Fruit fly (Drosophila melanogaster) whole organism, pupa: ENCODE measurements around the gene scrib.

ENCODE experiments used
- CG12605 ChIP-seq: fragments of 200-800 bp; sonication (Bioruptor generic); IDR thresholded peaks from 2 replicates; pipeline ENCODE4 v1.3.6; 2022; ENCODE audit warnings: missing biosample characterization, missing genetic modification characterization
- CG17806 ChIP-seq: fragments of 200-800 bp; sonication (Bioruptor generic); optimal IDR thresholded peaks from 2 replicates; lab custom pipeline; 2018; ENCODE audit warnings: missing biosample characterization, mild to moderate bottlenecking, missing genetic modification characterization, moderate library complexity
- CG32121 ChIP-seq: fragments of 200-800 bp; sonication (Bioruptor generic); IDR thresholded peaks from 2 replicates; pipeline ENCODE4 v1.3.6; 2022; ENCODE audit warnings: missing biosample characterization, missing genetic modification characterization
- CG34367 ChIP-seq: fragments of 200-800 bp; sonication (Bioruptor generic); optimal IDR thresholded peaks from 2 replicates; lab custom pipeline; 2018; ENCODE audit warnings: missing biosample characterization, mild to moderate bottlenecking, missing genetic modification characterization
- CG8301 ChIP-seq: fragments of 200-800 bp; sonication (Bioruptor generic); optimal IDR thresholded peaks from 2 replicates; lab custom pipeline; 2018; ENCODE audit warnings: missing biosample characterization, mild to moderate bottlenecking, missing genetic modification characterization
- CG9948 ChIP-seq: fragments of 200-800 bp; sonication (Bioruptor generic); optimal IDR thresholded peaks from 2 replicates; lab custom pipeline; 2018; ENCODE audit warnings: missing biosample characterization, mild to moderate bottlenecking, missing genetic modification characterization, moderate library complexity
- D1 ChIP-seq: fragments of 200-800 bp; sonication (Bioruptor generic); optimal IDR thresholded peaks from 2 replicates; lab custom pipeline; 2018; ENCODE audit warnings: missing biosample characterization, mild to moderate bottlenecking, missing genetic modification characterization, moderate library complexity
- EcR ChIP-seq: fragments of 200-800 bp; sonication (Bioruptor generic); optimal IDR thresholded peaks from 3 replicates; lab custom pipeline; 2019; ENCODE audit warnings: missing biosample characterization, missing genetic modification characterization, mild to moderate bottlenecking, moderate library complexity, missing genetic modification reagents
- Ets98B ChIP-seq: fragments of 200-800 bp; sonication (Bioruptor generic); IDR thresholded peaks from 2 replicates; pipeline ENCODE4 v1.3.6; 2022; ENCODE audit warnings: missing biosample characterization, missing genetic modification characterization
- Snoo ChIP-seq: fragments of 200-800 bp; sonication (Bioruptor generic); optimal IDR thresholded peaks from 3 replicates; lab custom pipeline; 2017; ENCODE audit warnings: missing biosample characterization, mild to moderate bottlenecking, missing genetic modification characterization, inconsistent platforms
- fd96Ca ChIP-seq: fragments of 200-800 bp; sonication (Bioruptor generic); IDR thresholded peaks from 3 replicates; pipeline ENCODE4 v1.3.6; 2022; ENCODE audit warnings: missing biosample characterization, missing genetic modification characterization
- gl ChIP-seq: fragments of 200-800 bp; sonication (Bioruptor generic); optimal IDR thresholded peaks from 2 replicates; lab custom pipeline; 2018; ENCODE audit warnings: missing biosample characterization, mild to moderate bottlenecking, missing genetic modification characterization

- TF ChIP-seq CG32121 (GFP tag; lab: Robert Waterston, UW) (no peak), fd96Ca (GFP tag; lab: Robert Waterston, UW) (no peak), CG9948 (no peak), CG17806 (tag; lab: Kevin White, UChicago) (no peak), Ets98B (GFP tag; lab: Robert Waterston, UW) (no peak), CG34367 (tag; lab: Kevin White, UChicago) (no peak), gl (tag; lab: Kevin White, UChicago) (no peak), Snoo (tag; lab: Kevin White, UChicago) (no peak), CG12605 (GFP tag; lab: Robert Waterston, UW) (no peak), D1 (tag; lab: Kevin White, UChicago) (no peak), CG8301 (tag; lab: Kevin White, UChicago) (no peak), EcR (GFP tag; lab: Kevin White, UChicago) (peak; percentile 27)
These were observed 52.0 kb downstream of the scrib start for dm6 chr3R:26588158-26588584.
